Worm (Caenorhabditis elegans) whole organism, L2 larva: ENCODE measurements around the gene mes-4.

Experiments used
- ZK546.5 ChIP-seq: sonication (generic microtip); optimal IDR thresholded peaks from 2 replicates; lab custom pipeline; 2017; ENCODE audit warnings: missing biosample characterization, missing genetic modification characterization
- blmp-1 ChIP-seq: sonication (generic microtip); optimal IDR thresholded peaks from 2 replicates; lab custom pipeline; 2017; ENCODE audit warnings: missing genetic modification characterization, mild to moderate bottlenecking, missing compliant biosample characterization, antibody characterized with exemption, moderate library complexity; ENCODE audit not compliant: insufficient read depth
- egl-27 ChIP-seq: sonication (generic microtip); optimal IDR thresholded peaks from 3 replicates; lab custom pipeline; 2017; ENCODE audit warnings: missing biosample characterization, missing genetic modification reagents, missing genetic modification characterization
- elt-1 ChIP-seq: fragments of 150-350 bp; optimal IDR thresholded peaks from 2 replicates; lab custom pipeline; 2014; ENCODE audit warnings: missing biosample characterization, missing genetic modification characterization
- fos-1 ChIP-seq: fragments of 150-350 bp; optimal IDR thresholded peaks from 2 replicates; lab custom pipeline; 2014; ENCODE audit warnings: missing biosample characterization, missing genetic modification characterization
- lin-13 ChIP-seq: fragments of 150-350 bp; optimal IDR thresholded peaks from 2 replicates; lab custom pipeline; 2014; ENCODE audit warnings: missing biosample characterization, missing genetic modification reagents, missing genetic modification characterization
- nhr-11 ChIP-seq: fragments of 150-350 bp; optimal IDR thresholded peaks from 2 replicates; lab custom pipeline; 2014; ENCODE audit warnings: missing biosample characterization, missing genetic modification characterization
- nhr-129 ChIP-seq: fragments of 150-350 bp; optimal IDR thresholded peaks from 2 replicates; lab custom pipeline; 2014; ENCODE audit warnings: missing biosample characterization, missing genetic modification characterization
- nhr-237 ChIP-seq: fragments of 150-350 bp; optimal IDR thresholded peaks from 2 replicates; lab custom pipeline; 2014; ENCODE audit warnings: missing biosample characterization, missing genetic modification characterization
- nhr-25 ChIP-seq: fragments of 150-350 bp; sonication (generic microtip); optimal IDR thresholded peaks from 3 replicates; lab custom pipeline; 2014; ENCODE audit warnings: missing biosample characterization, missing genetic modification characterization
- sma-3 ChIP-seq: sonication (generic microtip); optimal IDR thresholded peaks from 2 replicates; lab custom pipeline; 2016; ENCODE audit warnings: missing genetic modification reagents, missing genetic modification characterization, missing compliant biosample characterization
- snpc-4 ChIP-seq: fragments of 150-350 bp; optimal IDR thresholded peaks from 2 replicates; lab custom pipeline; 2014; ENCODE audit warnings: missing biosample characterization, missing genetic modification characterization
- unc-39 ChIP-seq: fragments of 150-350 bp; optimal IDR thresholded peaks from 2 replicates; lab custom pipeline; 2014; ENCODE audit warnings: missing biosample characterization, missing genetic modification characterization
- unc-62 ChIP-seq: fragments of 150-350 bp; optimal IDR thresholded peaks from 2 replicates; lab custom pipeline; 2014; ENCODE audit warnings: missing biosample characterization, missing genetic modification reagents, missing genetic modification characterization

DNA sequence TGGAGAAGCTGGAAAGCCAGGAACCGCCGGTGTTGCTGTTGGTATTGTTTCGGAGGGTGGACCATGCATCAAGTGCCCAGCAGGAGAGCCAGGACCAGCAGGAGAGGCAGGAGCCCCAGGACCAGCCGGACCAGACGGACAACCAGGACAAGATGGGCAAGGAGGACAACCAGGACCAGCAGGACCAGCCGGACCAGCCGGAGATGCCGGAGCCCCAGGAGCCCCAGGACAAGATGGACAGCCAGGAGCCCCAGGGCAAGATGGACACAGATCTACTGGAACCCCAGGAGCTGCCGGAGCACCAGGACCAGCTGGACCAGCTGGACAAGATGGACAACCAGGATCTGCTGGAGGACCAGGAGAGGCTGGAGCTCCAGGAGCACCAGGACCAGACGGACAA, 5.5 kb upstream of the mes-4 start:
- TF ChIP-seq lin-13 (GFP tag; lab: Kevin White, UChicago): no peak
- TF ChIP-seq snpc-4 (tag; lab: Kevin White, UChicago): no peak
- TF ChIP-seq nhr-237: no peak
- TF ChIP-seq blmp-1 (tag; lab: Kevin White, UChicago): no peak
- TF ChIP-seq nhr-11 (tag; lab: Kevin White, UChicago): no peak
- no peak for TF ChIP-seq ZK546.5
- no peak for TF ChIP-seq sma-3 (GFP tag; lab: Kevin White, UChicago)
- no peak for TF ChIP-seq elt-1 (tag; lab: Kevin White, UChicago)
- no peak for TF ChIP-seq unc-39
- TF ChIP-seq egl-27 (tag; lab: Kevin White, UChicago): no peak
- TF ChIP-seq unc-62 (GFP tag; lab: Kevin White, UChicago): no peak
- no peak for TF ChIP-seq fos-1 (tag; lab: Kevin White, UChicago)
- no peak for TF ChIP-seq nhr-129
- TF ChIP-seq nhr-25 (tag; lab: Kevin White, UChicago): no peak
